Fruit fly (Drosophila melanogaster): ENCODE measurements around the gene S-Lap3.

Gene S-Lap3

DNA sequence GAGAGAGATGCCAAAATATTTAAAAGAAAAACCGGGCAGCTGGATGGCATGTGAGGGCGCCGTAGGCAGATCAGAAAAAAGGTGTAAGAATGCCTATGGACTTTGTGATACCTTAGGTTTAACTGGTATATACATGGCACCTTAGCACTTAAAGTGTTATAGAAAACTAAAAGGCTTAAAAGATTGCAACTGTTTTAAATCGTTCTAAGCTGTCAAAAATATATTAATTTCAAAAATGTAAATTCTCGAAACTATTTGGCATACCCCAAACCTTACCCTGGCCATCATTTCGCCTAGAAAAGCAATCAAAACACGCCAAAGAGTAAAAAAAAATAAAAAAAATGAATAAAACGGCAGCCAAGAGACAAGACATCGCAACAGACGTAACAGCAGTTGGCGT lies 18.0 kb upstream of the S-Lap3 start:
- TF ChIP-seq amos (GFP tag; IDR thresholded peaks at IDR 0.05; ENCODE audit: partially characterized antibody) (no peak), kay (GFP tag; optimal IDR thresholded peaks at IDR 0.05) (no peak), CG14441 (GFP tag; IDR thresholded peaks at IDR 0.05) (no peak), Ets65A (GFP tag) (peak; percentile 83), CG3163 (GFP tag; optimal IDR thresholded peaks at IDR 0.05) (no peak), CG17912 (GFP tag; optimal IDR thresholded peaks at IDR 0.05) (no peak), B-H2 (GFP tag; optimal IDR thresholded peaks at IDR 0.05) (no peak), Gug (GFP tag; IDR thresholded peaks at IDR 0.05) (no peak), Drgx (GFP tag; IDR thresholded peaks at IDR 0.05) (peak; percentile 65), Nf-YA (GFP tag; IDR thresholded peaks at IDR 0.05) (no peak), bsh (GFP tag; optimal IDR thresholded peaks at IDR 0.05) (no peak), CG31441 (GFP tag; IDR thresholded peaks at IDR 0.05) (no peak), CG12155 (GFP tag; optimal IDR thresholded peaks at IDR 0.05) (no peak), CG12744 (GFP tag; optimal IDR thresholded peaks at IDR 0.05) (no peak), CG5245 (GFP tag; optimal IDR thresholded peaks at IDR 0.05) (no peak), CG42726 (GFP tag; IDR thresholded peaks at IDR 0.05; ENCODE audit: partially characterized antibody) (no peak), sug (tag; optimal IDR thresholded peaks at IDR 0.05) (no peak), C15 (GFP tag; IDR thresholded peaks at IDR 0.05) (no peak), CG7987 (GFP tag; optimal IDR thresholded peaks at IDR 0.05) (no peak), Asciz (GFP tag; optimal IDR thresholded peaks at IDR 0.05) (no peak), CG31365 (tag; optimal IDR thresholded peaks at IDR 0.05) (no peak), Neu2 (GFP tag; optimal IDR thresholded peaks at IDR 0.05; ENCODE audit: borderline replicate concordance) (no peak), Camta (GFP tag; optimal IDR thresholded peaks at IDR 0.05) (no peak), CG14860 (GFP tag; IDR thresholded peaks at IDR 0.05; ENCODE audit: partially characterized antibody) (no peak), Stat92E (GFP tag; optimal IDR thresholded peaks at IDR 0.05) (no peak), H2.0 (GFP tag; IDR thresholded peaks at IDR 0.05) (no peak), CG7271 (tag; optimal IDR thresholded peaks at IDR 0.05) (no peak), CG12769 (tag; optimal IDR thresholded peaks at IDR 0.05) (no peak), CG9932 (GFP tag; IDR thresholded peaks at IDR 0.05) (no peak), ap (GFP tag; IDR thresholded peaks at IDR 0.05) (no peak), Hr39 (optimal IDR thresholded peaks at IDR 0.05) (no peak), CG6654 (GFP tag; optimal IDR thresholded peaks at IDR 0.05) (no peak), CG14050 (GFP tag; IDR thresholded peaks at IDR 0.05) (no peak), CG9876 (GFP tag; optimal IDR thresholded peaks at IDR 0.05) (no peak), yki (optimal IDR thresholded peaks at IDR 0.05) (no peak), wdn (GFP tag; IDR thresholded peaks at IDR 0.05) (no peak), CG13894 (tag; optimal IDR thresholded peaks at IDR 0.05) (no peak), gce (GFP tag; IDR thresholded peaks at IDR 0.05) (no peak), wor (GFP tag; IDR thresholded peaks at IDR 0.05) (0 out of 2 replicates have a peak, but pooled peaks have one; percentile 12), Lhr (GFP tag; optimal IDR thresholded peaks at IDR 0.05) (no peak), Blimp-1 (GFP tag; optimal IDR thresholded peaks at IDR 0.05) (no peak), Eip74EF (GFP tag; optimal IDR thresholded peaks at IDR 0.05) (no peak), ssp (GFP tag; IDR thresholded peaks at IDR 0.05) (0 out of 2 replicates have a peak, but pooled peaks have one; percentile 17), hkb (optimal IDR thresholded peaks at IDR 0.05) (no peak), hkb (GFP tag; IDR thresholded peaks at IDR 0.05) (no peak), CG6791 (GFP tag; IDR thresholded peaks at IDR 0.05; ENCODE audit: partially characterized antibody) (no peak), CG11695 (GFP tag; IDR thresholded peaks at IDR 0.05) (no peak), CG3281 (GFP tag; optimal IDR thresholded peaks at IDR 0.05) (no peak), hb (GFP tag; IDR thresholded peaks at IDR 0.05; ENCODE audit: partially characterized antibody) (no peak), row (GFP tag; IDR thresholded peaks at IDR 0.05) (0 out of 3 replicates have a peak, but pooled peaks have one; percentile 12), Awh (GFP tag; IDR thresholded peaks at IDR 0.05) (0 out of 2 replicates have a peak, but pooled peaks have one; percentile 14), gem (tag; optimal IDR thresholded peaks at IDR 0.05) (no peak)
